Worm (Caenorhabditis elegans): ENCODE data around the gene T05B4.8.

The T05B4.8 gene

ce11 chrV:4127435-4127834 lies 11.5 kb upstream of the T05B4.8 start, which contains the start of gene T05B4.13:
Gene T05B4.13, minus strand, starts transcription at chrV:4127535.
- no peak for TF ChIP-seq unc-39 (tag; optimal IDR thresholded peaks at IDR 0.05)
- TF ChIP-seq cnd-1 (tag; optimal IDR thresholded peaks at IDR 0.05), result no peak
- no peak for TF ChIP-seq mls-2 (tag; optimal IDR thresholded peaks at IDR 0.05)
- TF ChIP-seq tbx-8 (GFP tag; optimal IDR thresholded peaks at IDR 0.05), result no peak
- TF ChIP-seq bed-3 (GFP tag; optimal IDR thresholded peaks at IDR 0.05), result no peak
- TF ChIP-seq unc-120 (tag; optimal IDR thresholded peaks at IDR 0.05; ENCODE audit: poor library complexity, severe bottlenecking), result no peak
- no peak for TF ChIP-seq unc-62 (GFP tag; optimal IDR thresholded peaks at IDR 0.05)
- TF ChIP-seq lsy-2 (tag; optimal IDR thresholded peaks at IDR 0.05), result no peak
- no peak for TF ChIP-seq ham-2 (GFP tag; optimal IDR thresholded peaks at IDR 0.05)
- TF ChIP-seq nhr-237 (tag; optimal IDR thresholded peaks at IDR 0.05), result no peak
- TF ChIP-seq sptf-1 (tag; optimal IDR thresholded peaks at IDR 0.05), result no peak
- no peak for TF ChIP-seq mep-1 (tag; optimal IDR thresholded peaks at IDR 0.05)
- TF ChIP-seq nhr-2 (tag; optimal IDR thresholded peaks at IDR 0.05), result no peak

ce11 chrV:4125552-4126084 lies 9.6 kb upstream of the T05B4.8 start, which contains the start of gene T05B4.12:
Gene T05B4.12, minus strand, starts transcription at chrV:4126034.
- TF ChIP-seq sem-2 (GFP tag; optimal IDR thresholded peaks at IDR 0.05), result no peak

ce11 chrV:4122415-4122814 lies 6.4 kb upstream of the T05B4.8 start, which contains the start of gene phat-5:
Gene phat-5, minus strand, starts transcription at chrV:4122515.
- TF ChIP-seq elt-1 (tag; optimal IDR thresholded peaks at IDR 0.05; ENCODE audit: borderline replicate concordance, insufficient read depth), result no peak
- TF ChIP-seq lin-32 (GFP tag; optimal IDR thresholded peaks at IDR 0.05), result no peak
- no peak for TF ChIP-seq unc-120 (tag; optimal IDR thresholded peaks at IDR 0.05; ENCODE audit: poor library complexity, severe bottlenecking)
- TF ChIP-seq flh-1 (GFP tag; optimal IDR thresholded peaks at IDR 0.05), result no peak
- TF ChIP-seq elt-3 (tag; optimal IDR thresholded peaks at IDR 0.05), result no peak
- TF ChIP-seq sptf-1 (tag; optimal IDR thresholded peaks at IDR 0.05), result no peak
- no peak for TF ChIP-seq ztf-11 (tag; optimal IDR thresholded peaks at IDR 0.05)
- TF ChIP-seq nhr-2 (tag; optimal IDR thresholded peaks at IDR 0.05), result no peak
- no peak for TF ChIP-seq pha-4 (tag; optimal IDR thresholded peaks at IDR 0.05)
- TF ChIP-seq snpc-4 (tag; optimal IDR thresholded peaks at IDR 0.05), result no peak
- no peak for TF ChIP-seq zip-8 (tag; optimal IDR thresholded peaks at IDR 0.05)
- no peak for TF ChIP-seq lsy-2 (tag; optimal IDR thresholded peaks at IDR 0.05)
- TF ChIP-seq ham-2 (GFP tag; optimal IDR thresholded peaks at IDR 0.05), result no peak
- no peak for TF ChIP-seq cnd-1 (tag; optimal IDR thresholded peaks at IDR 0.05)
- TF ChIP-seq nhr-76 (tag; optimal IDR thresholded peaks at IDR 0.05), result no peak
- TF ChIP-seq ceh-43 (GFP tag; optimal IDR thresholded peaks at IDR 0.05), result no peak
- TF ChIP-seq ceh-39 (tag; optimal IDR thresholded peaks at IDR 0.05), result no peak

- TF ChIP-seq flh-1 (GFP tag; optimal IDR thresholded peaks at IDR 0.05), result no peak
- TF ChIP-seq hlh-1 (tag; optimal IDR thresholded peaks at IDR 0.05), result no peak
- no peak for TF ChIP-seq M03D4.4 (tag; optimal IDR thresholded peaks at IDR 0.05)
- no peak for TF ChIP-seq snpc-4 (tag; optimal IDR thresholded peaks at IDR 0.05)
- TF ChIP-seq sem-2 (GFP tag; optimal IDR thresholded peaks at IDR 0.05), result no peak
- TF ChIP-seq lin-32 (GFP tag; optimal IDR thresholded peaks at IDR 0.05), result no peak
These were observed 4.7 kb upstream of the T05B4.8 start, which contains the start of gene T05B4.10 for ce11 chrV:4120629-4121028. Gene T05B4.10, minus strand, starts transcription at chrV:4120729.

ce11 chrV:4118332-4118731 lies 2.4 kb upstream of the T05B4.8 start, which contains the start of gene T05B4.9:
Gene T05B4.9, minus strand, starts transcription at chrV:4118432.
- no peak for TF ChIP-seq nhr-28 (tag; optimal IDR thresholded peaks at IDR 0.05)
- TF ChIP-seq unc-62 (GFP tag; optimal IDR thresholded peaks at IDR 0.05), result no peak
- no peak for TF ChIP-seq ztf-11 (tag; optimal IDR thresholded peaks at IDR 0.05)
- TF ChIP-seq nhr-76 (tag; optimal IDR thresholded peaks at IDR 0.05), result no peak
- TF ChIP-seq ceh-43 (GFP tag; optimal IDR thresholded peaks at IDR 0.05), result no peak
- TF ChIP-seq cnd-1 (tag; optimal IDR thresholded peaks at IDR 0.05), result no peak
- no peak for TF ChIP-seq elt-3 (tag; optimal IDR thresholded peaks at IDR 0.05)
- TF ChIP-seq lin-32 (GFP tag; optimal IDR thresholded peaks at IDR 0.05), result no peak
- no peak for TF ChIP-seq sptf-1 (tag; optimal IDR thresholded peaks at IDR 0.05)
- no peak for TF ChIP-seq zip-8 (tag; optimal IDR thresholded peaks at IDR 0.05)
- no peak for TF ChIP-seq tbx-8 (GFP tag; optimal IDR thresholded peaks at IDR 0.05)
- TF ChIP-seq nhr-12 (tag; optimal IDR thresholded peaks at IDR 0.05), result no peak
- no peak for TF ChIP-seq ceh-83 (GFP tag; optimal IDR thresholded peaks at IDR 0.05)
- no peak for TF ChIP-seq nhr-237 (tag; optimal IDR thresholded peaks at IDR 0.05)
